Worm (Caenorhabditis elegans) whole organism, midembryonic: Measurements from ENCODE around the gene lact-5.

ENCODE experiments used
- T22C8.4 ChIP-seq: fragments of 200-800 bp; sonication (Bioruptor generic); IDR thresholded peaks from 2 replicates; pipeline ENCODE4 v1.3.6; 2022; ENCODE audit warnings: missing genetic modification characterization, missing compliant biosample characterization
- cog-1 ChIP-seq: sonication (generic microtip); optimal IDR thresholded peaks from 2 replicates; lab custom pipeline; 2016; ENCODE audit warnings: missing genetic modification characterization, missing compliant biosample characterization
- flt-1 ChIP-seq: fragments of 200-800 bp; sonication (Bioruptor generic); IDR thresholded peaks from 2 replicates; pipeline ENCODE4 v1.3.6; 2022; ENCODE audit warnings: missing genetic modification characterization, missing compliant biosample characterization
- med-1 ChIP-seq: sonication (generic microtip); optimal IDR thresholded peaks from 2 replicates; lab custom pipeline; 2017; ENCODE audit warnings: missing genetic modification characterization, mild to moderate bottlenecking, missing compliant biosample characterization, antibody characterized with exemption, missing genetic modification reagents; ENCODE audit not compliant: insufficient read depth
- ref-1 ChIP-seq: fragments of 200-800 bp; sonication (Bioruptor generic); conservative IDR thresholded peaks from 2 replicates; pipeline ENCODE4 v1.3.6; 2022; ENCODE audit warnings: missing genetic modification reagents, missing genetic modification characterization, missing compliant biosample characterization
- tab-1 ChIP-seq: fragments of 200-800 bp; sonication (Bioruptor generic); IDR thresholded peaks from 2 replicates; pipeline ENCODE4 v1.3.6; 2022; ENCODE audit warnings: missing genetic modification characterization, missing compliant biosample characterization
- ztf-23 ChIP-seq: fragments of 200-800 bp; sonication (Bioruptor generic); IDR thresholded peaks from 2 replicates; pipeline ENCODE4 v1.3.6; 2022; ENCODE audit warnings: missing genetic modification reagents, missing genetic modification characterization, missing compliant biosample characterization
- ztf-29 ChIP-seq: fragments of 200-800 bp; sonication (Bioruptor generic); IDR thresholded peaks from 2 replicates; pipeline ENCODE4 v1.3.6; 2022; ENCODE audit warnings: missing genetic modification reagents, missing genetic modification characterization, missing compliant biosample characterization

ce11 chrII:4800524-4800923 lies 21.0 kb downstream of the lact-5 start:
- TF ChIP-seq ztf-23 (GFP tag; lab: Robert Waterston, UW) (no peak), ref-1 (GFP tag; lab: Robert Waterston, UW) (no peak), flt-1 (no peak), med-1 (GFP tag; lab: Kevin White, UChicago) (no peak), T22C8.4 (GFP tag; lab: Robert Waterston, UW) (no peak), cog-1 (no peak), ztf-29 (GFP tag; lab: Robert Waterston, UW) (no peak), tab-1 (no peak)
